Fruit fly (Drosophila melanogaster): ENCODE results near the gene Cht7.

Gene Cht7

DNA sequence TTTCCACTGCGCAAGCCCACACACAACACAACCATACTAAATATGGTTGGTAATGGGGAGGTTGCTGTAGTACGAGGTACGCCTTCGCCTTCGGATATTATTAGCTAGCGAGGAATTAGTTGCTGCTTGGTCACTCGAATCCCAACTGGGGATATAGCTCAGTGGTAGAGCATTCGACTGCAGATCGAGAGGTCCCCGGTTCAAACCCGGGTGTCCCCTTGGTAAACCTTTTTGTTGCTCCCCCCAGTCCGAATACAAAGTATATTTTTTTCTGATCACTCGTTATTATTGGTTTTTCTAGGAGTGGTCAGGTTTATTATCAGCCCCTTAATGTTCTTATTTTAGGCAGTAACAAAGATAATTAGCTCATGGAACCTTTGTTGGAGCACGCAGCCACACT is 11.2 kb downstream of the Cht7 start (continued):
- TF ChIP-seq hb (GFP tag; IDR thresholded peaks at IDR 0.05; ENCODE audit: partially characterized antibody), result peak; percentile 64
- TF ChIP-seq pros (GFP tag; optimal IDR thresholded peaks at IDR 0.05), result no peak
- TF ChIP-seq lov (optimal IDR thresholded peaks at IDR 0.05), result no peak
- TF ChIP-seq lov (GFP tag; IDR thresholded peaks at IDR 0.05), result peak; percentile 28; the same call in 1 of the 3 replicates
- peak; percentile 40 for TF ChIP-seq Vsx1 (GFP tag; optimal IDR thresholded peaks at IDR 0.05)
- peak; percentile 84 for TF ChIP-seq CG7963 (GFP tag; IDR thresholded peaks at IDR 0.05; ENCODE audit: partially characterized antibody)
- peak; percentile 53; the same call in 2 of the 3 replicates for TF ChIP-seq zen2 (GFP tag; IDR thresholded peaks at IDR 0.05; ENCODE audit: partially characterized antibody)
- TF ChIP-seq scrt (GFP tag; optimal IDR thresholded peaks at IDR 0.05), result no peak
- TF ChIP-seq CG34224 (GFP tag; IDR thresholded peaks at IDR 0.05; ENCODE audit: partially characterized antibody), result peak; percentile 20; the same call in 1 of the 3 replicates
- peak; percentile 37; the same call in 1 of the 2 replicates for TF ChIP-seq inv (GFP tag; IDR thresholded peaks at IDR 0.05; ENCODE audit: partially characterized antibody)
- TF ChIP-seq lbe (GFP tag; optimal IDR thresholded peaks at IDR 0.05), result no peak
- TF ChIP-seq cad (GFP tag; optimal IDR thresholded peaks at IDR 0.05), result no peak
- TF ChIP-seq sens (GFP tag), result peak; percentile 20
- TF ChIP-seq Ravus (GFP tag; IDR thresholded peaks at IDR 0.05), result no peak
- no peak for TF ChIP-seq gce (GFP tag; IDR thresholded peaks at IDR 0.05)
- peak; percentile 63 for TF ChIP-seq HLH4C (GFP tag; IDR thresholded peaks at IDR 0.05; ENCODE audit: partially characterized antibody)
- TF ChIP-seq run (tag; optimal IDR thresholded peaks at IDR 0.05), result no peak
- peak; percentile 98 for TF ChIP-seq Bdp1 (GFP tag; optimal IDR thresholded peaks at IDR 0.05)
- TF ChIP-seq Dp (GFP tag; optimal IDR thresholded peaks at IDR 0.05), result no peak
- TF ChIP-seq CG4854 (GFP tag; optimal IDR thresholded peaks at IDR 0.05), result no peak
- TF ChIP-seq pzg (GFP tag; optimal IDR thresholded peaks at IDR 0.05), result no peak
- no peak for TF ChIP-seq sisA (GFP tag; IDR thresholded peaks at IDR 0.05)
- peak; percentile 50; the same call in 1 of the 4 replicates for TF ChIP-seq chinmo (GFP tag; IDR thresholded peaks at IDR 0.05; ENCODE audit: partially characterized antibody)
- TF ChIP-seq bbx (GFP tag; IDR thresholded peaks at IDR 0.05; ENCODE audit: partially characterized antibody), result peak; percentile 84
- TF ChIP-seq Elba2 (GFP tag; optimal IDR thresholded peaks at IDR 0.05), result no peak
- TF ChIP-seq CG9727 (GFP tag; optimal IDR thresholded peaks at IDR 0.05), result no peak
- no peak for TF ChIP-seq CG31365 (tag; optimal IDR thresholded peaks at IDR 0.05)
- TF ChIP-seq zf30C (GFP tag; optimal IDR thresholded peaks at IDR 0.05), result no peak
- TF ChIP-seq Mes4 (GFP tag; optimal IDR thresholded peaks at IDR 0.05), result no peak
- TF ChIP-seq Doc3 (GFP tag; IDR thresholded peaks at IDR 0.05; ENCODE audit: partially characterized antibody), result peak; percentile 52; the same call in 1 of the 3 replicates
- no peak for TF ChIP-seq lilli (GFP tag; optimal IDR thresholded peaks at IDR 0.05)
- TF ChIP-seq mld (GFP tag; IDR thresholded peaks at IDR 0.05; ENCODE audit: partially characterized antibody), result peak; percentile 76
- TF ChIP-seq vnd (GFP tag; IDR thresholded peaks at IDR 0.05; ENCODE audit: partially characterized antibody), result peak; percentile 71
- peak; percentile 82 for TF ChIP-seq CG16813 (GFP tag; IDR thresholded peaks at IDR 0.05; ENCODE audit: partially characterized antibody)
- TF ChIP-seq knrl (GFP tag; IDR thresholded peaks at IDR 0.05; ENCODE audit: partially characterized antibody), result peak; percentile 52; the same call in 2 of the 3 replicates
- no peak for TF ChIP-seq Myb (GFP tag; optimal IDR thresholded peaks at IDR 0.05)
- TF ChIP-seq CG7745 (tag; optimal IDR thresholded peaks at IDR 0.05), result no peak
- no peak for TF ChIP-seq Atf3 (GFP tag; optimal IDR thresholded peaks at IDR 0.05)
- TF ChIP-seq tna (GFP tag; IDR thresholded peaks at IDR 0.05; ENCODE audit: partially characterized antibody), result peak; percentile 80
- peak; percentile 88 for TF ChIP-seq Bgb (GFP tag; IDR thresholded peaks at IDR 0.05; ENCODE audit: partially characterized antibody)
- TF ChIP-seq CG6791 (GFP tag; IDR thresholded peaks at IDR 0.05; ENCODE audit: partially characterized antibody), result peak; percentile 91
- TF ChIP-seq psq (GFP tag; optimal IDR thresholded peaks at IDR 0.05), result no peak
- TF ChIP-seq Chrac-16 (GFP tag; optimal IDR thresholded peaks at IDR 0.05), result no peak
- TF ChIP-seq CG6854 (GFP tag; optimal IDR thresholded peaks at IDR 0.05), result peak; percentile 28
- 0 out of 2 replicates have a peak, but pooled peaks have one; percentile 32 for TF ChIP-seq unc-4 (GFP tag; IDR thresholded peaks at IDR 0.05; ENCODE audit: partially characterized antibody)
- TF ChIP-seq CG6813 (GFP tag; optimal IDR thresholded peaks at IDR 0.05), result no peak
- no peak for TF ChIP-seq Sox100B (GFP tag; optimal IDR thresholded peaks at IDR 0.05)
- peak; percentile 81 for TF ChIP-seq nerfin-2 (GFP tag; IDR thresholded peaks at IDR 0.05; ENCODE audit: partially characterized antibody)

Data from whole organism, embryonic.